Fruit fly (Drosophila melanogaster): ENCODE data around the gene ICA69.

ICA69 gene

DNA sequence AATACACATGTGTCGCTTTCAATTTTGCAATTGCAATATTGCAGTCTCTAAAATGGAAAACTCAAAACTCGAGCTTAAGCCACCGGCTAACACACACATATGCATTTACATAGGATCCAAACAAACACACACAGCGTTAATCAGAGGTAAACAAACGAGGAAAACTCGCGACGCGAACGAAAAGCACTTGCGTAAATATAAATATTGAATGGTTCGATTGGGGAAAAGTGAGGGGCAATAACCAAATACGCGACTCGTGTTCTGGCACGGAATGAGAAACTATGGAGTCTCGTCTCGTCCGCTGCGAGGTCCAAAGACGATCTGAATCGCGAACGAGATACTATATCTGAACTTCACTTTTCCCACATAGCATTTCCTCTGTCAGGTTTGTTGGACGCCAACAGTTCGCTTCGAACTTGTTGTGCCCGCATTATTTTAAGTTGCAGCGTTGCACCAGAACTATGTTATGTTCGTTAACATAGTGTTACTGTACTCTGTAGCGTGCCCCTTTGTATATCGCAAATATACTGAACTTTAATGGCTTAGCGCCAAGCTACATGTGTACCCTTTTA is 321 bp upstream of the ICA69 start, which contains the start of gene ko (continued):
- TF ChIP-seq Bdp1 (GFP tag; optimal IDR thresholded peaks at IDR 0.05), result no peak
- TF ChIP-seq CG13624 (GFP tag; optimal IDR thresholded peaks at IDR 0.05), result no peak
- TF ChIP-seq CG11560 (tag; IDR thresholded peaks at IDR 0.05), result no peak
- TF ChIP-seq CG3163 (GFP tag; optimal IDR thresholded peaks at IDR 0.05), result peak; percentile 6
- TF ChIP-seq Sry-δ (GFP tag; optimal IDR thresholded peaks at IDR 0.05), result no peak
- no peak for TF ChIP-seq HLH4C (GFP tag; IDR thresholded peaks at IDR 0.05; ENCODE audit: partially characterized antibody)
- TF ChIP-seq dimm (GFP tag; IDR thresholded peaks at IDR 0.05), result no peak
- TF ChIP-seq CG15514 (GFP tag; optimal IDR thresholded peaks at IDR 0.05), result no peak
- TF ChIP-seq Meics (GFP tag; optimal IDR thresholded peaks at IDR 0.05), result no peak
- peak; percentile 17 for TF ChIP-seq pnt (GFP tag; optimal IDR thresholded peaks at IDR 0.05)
- no peak for TF ChIP-seq CG6689 (GFP tag; IDR thresholded peaks at IDR 0.05)
- TF ChIP-seq pfk (GFP tag; optimal IDR thresholded peaks at IDR 0.05), result no peak
- peak; percentile 15 for TF ChIP-seq Six4 (GFP tag; optimal IDR thresholded peaks at IDR 0.05)
- peak; percentile 52 for TF ChIP-seq CG1603 (tag; optimal IDR thresholded peaks at IDR 0.05)
- peak; percentile 4 for TF ChIP-seq CG8944 (GFP tag; optimal IDR thresholded peaks at IDR 0.05)
- no peak for TF ChIP-seq Usf (GFP tag; optimal IDR thresholded peaks at IDR 0.05)
- no peak for TF ChIP-seq Tbp (GFP tag; optimal IDR thresholded peaks at IDR 0.05)
- TF ChIP-seq fru (optimal IDR thresholded peaks at IDR 0.05), result no peak
- 0 out of 4 replicates have a peak, but pooled peaks have one; percentile 9 for TF ChIP-seq Dll (GFP tag; IDR thresholded peaks at IDR 0.05; ENCODE audit: partially characterized antibody)
- peak; percentile 46; the same call in 1 of the 2 replicates for TF ChIP-seq onecut (GFP tag; IDR thresholded peaks at IDR 0.05)
- TF ChIP-seq ken (GFP tag; IDR thresholded peaks at IDR 0.05), result no peak
- no peak for TF ChIP-seq Gug (GFP tag; IDR thresholded peaks at IDR 0.05)
- no peak for TF ChIP-seq D19A (tag; optimal IDR thresholded peaks at IDR 0.05)
- no peak for TF ChIP-seq gro (GFP tag; optimal IDR thresholded peaks at IDR 0.05)
- TF ChIP-seq Hmr (GFP tag; optimal IDR thresholded peaks at IDR 0.05), result no peak
- TF ChIP-seq gce (GFP tag; IDR thresholded peaks at IDR 0.05), result no peak
- TF ChIP-seq Gsc (GFP tag; IDR thresholded peaks at IDR 0.05), result no peak
- TF ChIP-seq fd64A (GFP tag; optimal IDR thresholded peaks at IDR 0.05), result peak; percentile 86
- no peak for TF ChIP-seq Doc3 (GFP tag; IDR thresholded peaks at IDR 0.05; ENCODE audit: partially characterized antibody)
- TF ChIP-seq ato (GFP tag; IDR thresholded peaks at IDR 0.05; ENCODE audit: partially characterized antibody), result no peak
- no peak for TF ChIP-seq zen (tag; optimal IDR thresholded peaks at IDR 0.05)
- no peak for TF ChIP-seq lilli (GFP tag; optimal IDR thresholded peaks at IDR 0.05)
- peak; percentile 79 for TF ChIP-seq vvl (GFP tag; IDR thresholded peaks at IDR 0.05)
- no peak for TF ChIP-seq Ets65A (GFP tag)
- TF ChIP-seq sr (GFP tag; IDR thresholded peaks at IDR 0.05), result no peak; the same call in 2 of the 3 replicates
- TF ChIP-seq CG30431 (GFP tag; optimal IDR thresholded peaks at IDR 0.05), result no peak
- TF ChIP-seq CG9932 (GFP tag; IDR thresholded peaks at IDR 0.05), result no peak
- TF ChIP-seq CG2199 (GFP tag; IDR thresholded peaks at IDR 0.05), result 0 out of 3 replicates have a peak, but pooled peaks have one; percentile 62
- no peak for TF ChIP-seq CG30403 (GFP tag; optimal IDR thresholded peaks at IDR 0.05)
- no peak for TF ChIP-seq Lpt (GFP tag; optimal IDR thresholded peaks at IDR 0.05)
- no peak for TF ChIP-seq dysf (GFP tag; IDR thresholded peaks at IDR 0.05)
- no peak for TF ChIP-seq jing (GFP tag; optimal IDR thresholded peaks at IDR 0.05)
- TF ChIP-seq gsb (GFP tag; IDR thresholded peaks at IDR 0.05), result no peak
- TF ChIP-seq trem (tag; optimal IDR thresholded peaks at IDR 0.05), result no peak
- no peak for TF ChIP-seq crp (GFP tag; optimal IDR thresholded peaks at IDR 0.05)
- TF ChIP-seq CG3407 (GFP tag; optimal IDR thresholded peaks at IDR 0.05), result peak; percentile 49
- TF ChIP-seq CG31441 (GFP tag; IDR thresholded peaks at IDR 0.05), result no peak
- no peak for TF ChIP-seq CG9797 (GFP tag; optimal IDR thresholded peaks at IDR 0.05)
- peak; percentile 35 for TF ChIP-seq CG16863 (GFP tag; optimal IDR thresholded peaks at IDR 0.05)
- TF ChIP-seq Ets97D (GFP tag; optimal IDR thresholded peaks at IDR 0.05), result no peak
- no peak for TF ChIP-seq ham (GFP tag; IDR thresholded peaks at IDR 0.05)
- TF ChIP-seq pan (optimal IDR thresholded peaks at IDR 0.05), result no peak
- TF ChIP-seq pan (GFP tag; optimal IDR thresholded peaks at IDR 0.05 in 1 of 2, IDR thresholded peaks at IDR 0.05 in 1 of 2), result no peak

All from whole organism, embryonic.